Worm (Caenorhabditis elegans): Measurements from ENCODE around the gene miga-1.

DNA sequence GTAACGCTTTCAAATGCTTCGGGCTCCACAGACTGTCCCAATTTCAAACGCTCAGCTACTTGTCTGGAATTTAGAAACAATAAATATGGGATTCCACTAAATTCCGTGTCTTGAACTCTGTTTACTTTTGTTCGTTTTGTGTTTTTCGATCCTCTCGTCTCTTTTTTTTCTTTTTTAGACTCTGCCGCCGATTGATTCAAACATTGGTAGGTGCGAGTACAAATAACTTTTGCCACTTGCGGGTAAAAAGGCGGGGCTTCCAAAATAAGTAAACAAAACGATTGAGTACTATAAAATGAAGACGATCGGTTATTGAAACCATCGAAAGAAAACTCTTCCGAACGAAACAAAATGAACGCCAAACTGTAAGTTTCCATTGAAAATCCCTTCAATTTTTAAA, 35.6 kb downstream of the miga-1 start, which contains the start of gene fipr-2:
- TF ChIP-seq nhr-10 (tag; optimal IDR thresholded peaks at IDR 0.05): no peak
- no peak for TF ChIP-seq unc-55 (GFP tag; optimal IDR thresholded peaks at IDR 0.05)
- no peak for TF ChIP-seq unc-62 (GFP tag; optimal IDR thresholded peaks at IDR 0.05)
- no peak for TF ChIP-seq dmd-4 (tag; optimal IDR thresholded peaks at IDR 0.05)
- no peak for TF ChIP-seq ceh-16 (tag; optimal IDR thresholded peaks at IDR 0.05)
- no peak for TF ChIP-seq unc-39 (tag; optimal IDR thresholded peaks at IDR 0.05)
- no peak for TF ChIP-seq nhr-25 (tag; optimal IDR thresholded peaks at IDR 0.05)
